Fruit fly (Drosophila melanogaster) whole organism, embryonic: ENCODE data around the gene CG4653.

ENCODE experiments used
- Aef1 ChIP-seq: fragments of 200-800 bp; sonication (Bioruptor generic); IDR thresholded peaks from 3 replicates; pipeline ENCODE4 v1.3.6; 2022; ENCODE audit warnings: missing biosample characterization, missing genetic modification characterization
- CG10431 ChIP-seq: fragments of 200-800 bp; sonication (Bioruptor generic); optimal IDR thresholded peaks from 3 replicates; lab custom pipeline; 2018; ENCODE audit warnings: missing biosample characterization, mild to moderate bottlenecking, missing genetic modification characterization
- CG11456 ChIP-seq: fragments of 200-800 bp; sonication (Bioruptor generic); IDR thresholded peaks from 3 replicates; pipeline ENCODE4 v1.3.6; 2022; ENCODE audit warnings: missing biosample characterization, missing genetic modification characterization
- CG11560 ChIP-seq: fragments of 200-800 bp; sonication (Bioruptor generic); IDR thresholded peaks from 3 replicates; pipeline ENCODE4 v1.3.6; 2022; ENCODE audit warnings: missing biosample characterization, missing genetic modification characterization
- CG12071 ChIP-seq: fragments of 200-800 bp; sonication (Bioruptor generic); optimal IDR thresholded peaks from 3 replicates; lab custom pipeline; 2018; ENCODE audit warnings: missing biosample characterization, mild to moderate bottlenecking, missing genetic modification characterization
- CG13624 ChIP-seq: fragments of 200-800 bp; sonication (Bioruptor generic); optimal IDR thresholded peaks from 2 replicates; lab custom pipeline; 2016; ENCODE audit warnings: missing biosample characterization, missing genetic modification characterization
- CG14441 ChIP-seq: fragments of 200-800 bp; sonication (Bioruptor generic); IDR thresholded peaks from 2 replicates; pipeline ENCODE4 v1.3.6; 2022; ENCODE audit warnings: missing biosample characterization, missing genetic modification characterization
- CG15696 ChIP-seq: fragments of 200-800 bp; sonication (Bioruptor generic); optimal IDR thresholded peaks from 2 replicates; lab custom pipeline; 2019; ENCODE audit warnings: missing biosample characterization, mild to moderate bottlenecking, missing genetic modification characterization, moderate library complexity
- CG17802 ChIP-seq: fragments of 200-800 bp; sonication (Bioruptor generic); optimal IDR thresholded peaks from 2 replicates; lab custom pipeline; 2018; ENCODE audit warnings: missing biosample characterization, mild to moderate bottlenecking, missing genetic modification characterization, moderate library complexity
- CG17829 ChIP-seq: fragments of 200-800 bp; optimal IDR thresholded peaks from 2 replicates; lab custom pipeline; 2019; ENCODE audit warnings: missing biosample characterization, mild to moderate bottlenecking, missing genetic modification characterization, moderate library complexity
- CG18011 ChIP-seq: fragments of 200-800 bp; sonication (Bioruptor generic); optimal IDR thresholded peaks from 2 replicates; lab custom pipeline; 2017; ENCODE audit warnings: missing biosample characterization, missing genetic modification characterization, mild to moderate bottlenecking, moderate library complexity, missing genotype
- CG18262 ChIP-seq: fragments of 200-800 bp; optimal IDR thresholded peaks from 3 replicates; lab custom pipeline; 2019; ENCODE audit warnings: missing biosample characterization, mild to moderate bottlenecking, missing genetic modification characterization, moderate library complexity
- CG2199 ChIP-seq: fragments of 200-800 bp; sonication (Bioruptor generic); IDR thresholded peaks from 3 replicates; pipeline ENCODE4 v1.3.6; 2022; ENCODE audit warnings: missing biosample characterization, missing genetic modification characterization
- CG2712 ChIP-seq: fragments of 200-800 bp; optimal IDR thresholded peaks from 3 replicates; lab custom pipeline; 2019; ENCODE audit warnings: missing biosample characterization, mild to moderate bottlenecking, missing genetic modification characterization, moderate library complexity
- CG32532 ChIP-seq: fragments of 200-800 bp; sonication (Bioruptor generic); IDR thresholded peaks from 2 replicates; pipeline ENCODE4 v1.3.6; 2022; ENCODE audit warnings: missing biosample characterization, missing genetic modification characterization
- CG3407 ChIP-seq: fragments of 200-800 bp; sonication (Bioruptor generic); optimal IDR thresholded peaks from 2 replicates; lab custom pipeline; 2018; ENCODE audit warnings: missing biosample characterization, mild to moderate bottlenecking, missing genetic modification characterization
- CG6854 ChIP-seq: fragments of 200-800 bp; sonication (Bioruptor generic); optimal IDR thresholded peaks from 3 replicates; lab custom pipeline; 2017; ENCODE audit warnings: missing biosample characterization, mild to moderate bottlenecking, missing genetic modification characterization
- CG7357 ChIP-seq: fragments of 200-800 bp; sonication (Bioruptor generic); IDR thresholded peaks from 3 replicates; pipeline ENCODE4 v1.3.6; 2022; ENCODE audit warnings: missing biosample characterization, missing genetic modification characterization
- CG7786 ChIP-seq: fragments of 200-800 bp; sonication (Bioruptor generic); optimal IDR thresholded peaks from 2 replicates; lab custom pipeline; 2016; ENCODE audit warnings: missing biosample characterization, missing genetic modification characterization
- CG7928 ChIP-seq: fragments of 200-800 bp; sonication (Bioruptor generic); optimal IDR thresholded peaks from 2 replicates; lab custom pipeline; 2017; ENCODE audit warnings: missing biosample characterization, mild to moderate bottlenecking, missing genetic modification characterization
- CG8089 ChIP-seq: fragments of 200-800 bp; sonication (Bioruptor generic); optimal IDR thresholded peaks from 3 replicates; lab custom pipeline; 2016; ENCODE audit warnings: missing biosample characterization, missing genetic modification characterization
- CG8478 ChIP-seq: fragments of >200 bp; optimal IDR thresholded peaks from 2 replicates; lab custom pipeline; 2018
- D ChIP-seq, 2 experiments: fragments of 200-800 bp in 1 of 2; fragments of >200 bp in 1 of 2; sonication (Bioruptor generic) in 1 of 2; optimal IDR thresholded peaks; 2 replicates in 1 of 2; 3 replicates in 1 of 2; lab custom pipeline; 2017; ENCODE audit warnings: mild to moderate bottlenecking in 1 of 2, missing biosample characterization in 1 of 2, missing genetic modification characterization in 1 of 2, missing genetic modification reagents in 1 of 2
- Dek ChIP-seq: fragments of 200-800 bp; sonication (Bioruptor generic); optimal IDR thresholded peaks from 3 replicates; lab custom pipeline; 2019; ENCODE audit warnings: missing biosample characterization, mild to moderate bottlenecking, missing genetic modification characterization, moderate library complexity
- Dp ChIP-seq: fragments of 200-800 bp; sonication (Bioruptor generic); optimal IDR thresholded peaks from 2 replicates; lab custom pipeline; 2018; ENCODE audit warnings: missing biosample characterization, mild to moderate bottlenecking, missing genetic modification characterization, moderate library complexity
- Dref ChIP-seq: fragments of 200-800 bp; sonication (Bioruptor generic); IDR thresholded peaks from 2 replicates; pipeline ENCODE4 v1.3.6; 2022; ENCODE audit warnings: missing biosample characterization, missing genetic modification characterization
- E2f1 ChIP-seq: fragments of 200-800 bp; sonication (Bioruptor generic); IDR thresholded peaks from 2 replicates; pipeline ENCODE4 v1.3.6; 2022; ENCODE audit warnings: missing biosample characterization, missing genetic modification characterization
- Hey ChIP-seq: fragments of 200-800 bp; sonication (Bioruptor generic); optimal IDR thresholded peaks from 3 replicates; lab custom pipeline; 2018; ENCODE audit warnings: missing biosample characterization, mild to moderate bottlenecking, missing genetic modification characterization
- MESR4 ChIP-seq: fragments of 200-800 bp; sonication (Bioruptor generic); optimal IDR thresholded peaks from 2 replicates; lab custom pipeline; 2018; ENCODE audit warnings: missing biosample characterization, mild to moderate bottlenecking, missing genetic modification characterization, moderate library complexity
- Sin3A ChIP-seq: fragments of >200 bp; optimal IDR thresholded peaks from 2 replicates; lab custom pipeline; 2018
- Usf ChIP-seq: fragments of 200-800 bp; sonication (Bioruptor generic); optimal IDR thresholded peaks from 2 replicates; lab custom pipeline; 2017; ENCODE audit warnings: missing genotype, missing biosample characterization, missing genetic modification characterization
- amos ChIP-seq: fragments of 200-800 bp; sonication (Bioruptor generic); IDR thresholded peaks from 2 replicates; pipeline ENCODE4 v1.3.6; 2022; ENCODE audit warnings: missing biosample characterization, missing genetic modification characterization; ENCODE audit not compliant: partially characterized antibody
- br ChIP-seq: fragments of >200 bp; optimal IDR thresholded peaks from 2 replicates; lab custom pipeline; 2017
- caup ChIP-seq: fragments of 200-800 bp; sonication (Bioruptor generic); optimal IDR thresholded peaks from 3 replicates; lab custom pipeline; 2017; ENCODE audit warnings: missing biosample characterization, mild to moderate bottlenecking, missing genetic modification characterization, moderate library complexity; ENCODE audit not compliant: severe bottlenecking
- chm ChIP-seq: fragments of 200-800 bp; sonication (Bioruptor generic); IDR thresholded peaks from 2 replicates; pipeline ENCODE4 v1.3.6; 2022; ENCODE audit warnings: missing biosample characterization, missing genetic modification characterization
- croc ChIP-seq: fragments of 200-800 bp; sonication (Bioruptor generic); conservative IDR thresholded peaks from 3 replicates; pipeline ENCODE4 v1.3.6; 2022; ENCODE audit warnings: missing biosample characterization, missing genetic modification characterization
- danr ChIP-seq: fragments of 200-800 bp; sonication (Bioruptor generic); IDR thresholded peaks from 2 replicates; pipeline ENCODE4 v1.3.6; 2022; ENCODE audit warnings: missing biosample characterization, missing genetic modification characterization
- eve ChIP-seq, 2 experiments: fragments of >200 bp; optimal IDR thresholded peaks; 2 replicates each; lab custom pipeline; 2017; ENCODE audit warnings: missing biosample characterization in 2 of 2, missing genetic modification characterization in 2 of 2
- fd102C ChIP-seq: fragments of 200-800 bp; sonication (Bioruptor generic); optimal IDR thresholded peaks from 2 replicates; lab custom pipeline; 2018; ENCODE audit warnings: missing biosample characterization, mild to moderate bottlenecking, missing genetic modification characterization, moderate library complexity
- h ChIP-seq: fragments of >200 bp; optimal IDR thresholded peaks from 2 replicates; lab custom pipeline; 2017
- insv ChIP-seq, 2 experiments: fragments of 200-800 bp; sonication (Bioruptor generic); optimal IDR thresholded peaks; 3 replicates each; lab custom pipeline; 2016 to 2018; ENCODE audit warnings: missing biosample characterization in 2 of 2, missing genetic modification characterization in 2 of 2
- inv ChIP-seq: fragments of 200-800 bp; sonication (Bioruptor generic); IDR thresholded peaks from 2 replicates; pipeline ENCODE4 v1.3.6; 2022; ENCODE audit warnings: missing biosample characterization, missing genetic modification characterization; ENCODE audit not compliant: partially characterized antibody
- lmd ChIP-seq: fragments of 200-800 bp; sonication (Bioruptor generic); IDR thresholded peaks from 2 replicates; pipeline ENCODE4 v1.3.6; 2022; ENCODE audit warnings: missing biosample characterization, missing genetic modification characterization
- mam ChIP-seq: fragments of 200-800 bp; sonication (Bioruptor generic); optimal IDR thresholded peaks from 3 replicates; lab custom pipeline; 2016; ENCODE audit warnings: missing biosample characterization, missing genetic modification characterization
- p53 ChIP-seq: fragments of 200-800 bp; sonication (Bioruptor generic); optimal IDR thresholded peaks from 2 replicates; lab custom pipeline; 2016; ENCODE audit warnings: missing biosample characterization, missing genetic modification characterization
- pan ChIP-seq, 4 experiments: fragments of >200 bp in 3 of 4; fragments of 200-800 bp in 1 of 4; sonication (Bioruptor generic) in 1 of 4; optimal IDR thresholded peaks in 3 of 4; IDR thresholded peaks in 1 of 4; 2 replicates each; pipeline versions ENCODE4 v1.3.6 to Lab custom; 2017 to 2022; ENCODE audit warnings: missing biosample characterization in 2 of 4, missing genetic modification characterization in 2 of 4, mixed read lengths in 1 of 4
- slp2 ChIP-seq: fragments of 200-800 bp; sonication (Bioruptor generic); optimal IDR thresholded peaks from 2 replicates; lab custom pipeline; 2016; ENCODE audit warnings: missing biosample characterization, missing genetic modification characterization
- sr ChIP-seq: fragments of 200-800 bp; sonication (Bioruptor generic); IDR thresholded peaks from 3 replicates; pipeline ENCODE4 v1.3.6; 2022; ENCODE audit warnings: missing biosample characterization, missing genetic modification characterization
- unpg ChIP-seq: fragments of 200-800 bp; sonication (Bioruptor generic); optimal IDR thresholded peaks from 3 replicates; lab custom pipeline; 2018; ENCODE audit warnings: missing biosample characterization, mild to moderate bottlenecking, missing genetic modification characterization, moderate library complexity
- zen ChIP-seq: fragments of 200-800 bp; sonication (Bioruptor generic); optimal IDR thresholded peaks from 3 replicates; lab custom pipeline; 2018; ENCODE audit warnings: missing biosample characterization, mild to moderate bottlenecking, missing genetic modification characterization, moderate library complexity

CG4653 gene

DNA sequence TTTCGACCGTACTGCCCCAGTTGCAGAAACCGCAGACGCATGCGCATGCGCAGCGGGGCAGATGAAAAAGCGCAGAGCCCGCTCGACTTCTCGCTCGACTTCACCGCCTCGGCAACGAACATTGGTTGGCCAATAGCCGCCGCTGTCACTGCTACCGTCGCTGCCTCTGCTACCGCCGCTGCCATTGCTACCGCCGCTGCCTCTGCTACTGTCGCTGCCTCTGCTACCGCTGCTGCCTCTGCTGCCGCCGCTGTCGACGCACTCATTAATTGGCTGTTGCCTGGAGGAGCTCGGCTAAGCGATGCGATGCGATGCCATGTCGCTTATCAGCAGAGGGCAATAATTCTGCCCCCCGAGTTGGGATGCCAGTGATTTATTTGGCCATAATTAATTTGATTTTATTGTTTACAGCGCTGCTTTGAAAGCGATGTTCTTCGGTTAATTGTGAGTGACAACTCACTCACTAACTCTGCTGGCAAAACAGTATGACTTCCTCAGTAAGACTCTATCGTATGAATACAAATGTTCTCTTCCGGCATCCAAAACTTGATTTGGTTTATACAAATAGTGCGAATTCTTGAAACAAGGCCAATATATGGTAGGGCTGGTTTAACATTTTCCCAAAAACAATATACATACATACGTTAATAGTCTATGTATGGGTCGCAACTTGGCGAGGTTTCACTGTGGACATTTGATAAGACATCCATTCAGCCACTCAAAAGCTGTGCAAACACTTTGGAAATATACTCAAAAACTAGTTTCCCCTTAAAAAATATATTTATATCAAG lies 33.0 kb upstream of the CG4653 start (continued):
- TF ChIP-seq pan (optimal IDR thresholded peaks at IDR 0.05; lab: Kevin White, UChicago): no peak
- TF ChIP-seq pan (GFP tag; optimal IDR thresholded peaks at IDR 0.05 in 1 of 2, IDR thresholded peaks at IDR 0.05 in 1 of 2): peak in 1 of 2 experiments; percentile 39
- TF ChIP-seq CG10431 (GFP tag; lab: Kevin White, UChicago): no peak
- TF ChIP-seq CG11560 (tag; lab: Robert Waterston, UW): no peak
- TF ChIP-seq Hey (tag; lab: Kevin White, UChicago): no peak
- TF ChIP-seq Dref (GFP tag; lab: Robert Waterston, UW): no peak
- no peak for TF ChIP-seq CG18011 (GFP tag; lab: Kevin White, UChicago)
- TF ChIP-seq p53 (GFP tag; lab: Kevin White, UChicago): no peak
- TF ChIP-seq unpg (GFP tag; lab: Kevin White, UChicago): peak; percentile 21
- TF ChIP-seq sr: no peak
- TF ChIP-seq chm (GFP tag; lab: Robert Waterston, UW): no peak
- no peak for TF ChIP-seq CG11456
- no peak for TF ChIP-seq inv
- TF ChIP-seq insv (GFP tag; optimal IDR thresholded peaks at IDR 0.05; lab: Kevin White, UChicago): no peak
- peak; percentile 50 for TF ChIP-seq CG14441 (GFP tag; lab: Robert Waterston, UW)
- TF ChIP-seq lmd (GFP tag; lab: Robert Waterston, UW): peak; percentile 49; the same call in 1 of the 2 replicates
- no peak for TF ChIP-seq danr (GFP tag; lab: Robert Waterston, UW)
- no peak for TF ChIP-seq CG17829 (tag; lab: Kevin White, UChicago)
- TF ChIP-seq zen (tag; lab: Kevin White, UChicago): no peak
- peak; percentile 0 for TF ChIP-seq CG7786 (GFP tag; lab: Kevin White, UChicago)
- TF ChIP-seq CG3407 (GFP tag; lab: Kevin White, UChicago): no peak
- TF ChIP-seq CG2712: peak; percentile 3
- no peak for TF ChIP-seq MESR4
- no peak for TF ChIP-seq br (lab: Kevin White, UChicago)
- TF ChIP-seq Dp: no peak
- no peak for TF ChIP-seq amos (GFP tag; lab: Robert Waterston, UW)
- no peak for TF ChIP-seq fd102C
- TF ChIP-seq Aef1: no peak
- no peak for TF ChIP-seq E2f1 (GFP tag; lab: Robert Waterston, UW)
- no peak for TF ChIP-seq mam
- no peak for TF ChIP-seq Dek (tag; lab: Kevin White, UChicago)
- TF ChIP-seq CG7357 (GFP tag; lab: Robert Waterston, UW): no peak
- TF ChIP-seq eve (GFP tag; optimal IDR thresholded peaks at IDR 0.05; lab: Kevin White, UChicago): no peak
- no peak for TF ChIP-seq caup
- TF ChIP-seq CG13624 (GFP tag; lab: Kevin White, UChicago): no peak
- peak; percentile 4 for TF ChIP-seq CG18262 (tag; lab: Kevin White, UChicago)
- no peak for TF ChIP-seq slp2 (GFP tag; lab: Kevin White, UChicago)
- no peak for TF ChIP-seq CG8089 (GFP tag; lab: Kevin White, UChicago)
- no peak for TF ChIP-seq CG6854 (GFP tag; lab: Kevin White, UChicago)
- TF ChIP-seq croc: no peak
- TF ChIP-seq D (optimal IDR thresholded peaks at IDR 0.05; lab: Kevin White, UChicago): no peak
- no peak for TF ChIP-seq D (GFP tag; optimal IDR thresholded peaks at IDR 0.05; lab: Kevin White, UChicago)
- no peak for TF ChIP-seq CG17802 (tag; lab: Kevin White, UChicago)
- TF ChIP-seq h (lab: Kevin White, UChicago): no peak
- no peak for TF ChIP-seq CG15696 (tag; lab: Kevin White, UChicago)
- no peak for TF ChIP-seq CG12071 (GFP tag; lab: Kevin White, UChicago)
- no peak for TF ChIP-seq Usf
- TF ChIP-seq CG2199: no peak
- TF ChIP-seq CG8478: no peak
- peak; percentile 37; the same call in 1 of the 2 replicates for TF ChIP-seq CG32532 (GFP tag; lab: Robert Waterston, UW)
- no peak for TF ChIP-seq CG7928
- no peak for TF ChIP-seq Sin3A (lab: Kevin White, UChicago)
